Fruit fly (Drosophila melanogaster) whole organism, adult: ENCODE measurements around the gene tomboy20.

Experiments used
- CG33017 ChIP-seq: fragments of 200-800 bp; sonication (Bioruptor generic); optimal IDR thresholded peaks from 2 replicates; lab custom pipeline; 2018; ENCODE audit warnings: missing biosample characterization, mild to moderate bottlenecking, missing genetic modification characterization, moderate library complexity
- CG7045 ChIP-seq: fragments of 200-800 bp; sonication (Bioruptor generic); optimal IDR thresholded peaks from 2 replicates; lab custom pipeline; 2017; ENCODE audit warnings: missing biosample characterization, mild to moderate bottlenecking, missing genetic modification characterization
- CG7101 ChIP-seq: fragments of 200-800 bp; sonication (Bioruptor generic); optimal IDR thresholded peaks from 2 replicates; lab custom pipeline; 2018; ENCODE audit warnings: missing biosample characterization, mild to moderate bottlenecking, missing genetic modification characterization, moderate library complexity
- Crg-1 ChIP-seq: fragments of 200-800 bp; sonication (Bioruptor generic); optimal IDR thresholded peaks from 2 replicates; lab custom pipeline; 2016; ENCODE audit warnings: missing biosample characterization, missing genetic modification characterization
- kay ChIP-seq: fragments of 200-800 bp; sonication (Bioruptor generic); peaks from one replicate; lab custom pipeline; 2016; ENCODE audit warnings: missing biosample characterization, missing genetic modification characterization, borderline replicate concordance

DNA sequence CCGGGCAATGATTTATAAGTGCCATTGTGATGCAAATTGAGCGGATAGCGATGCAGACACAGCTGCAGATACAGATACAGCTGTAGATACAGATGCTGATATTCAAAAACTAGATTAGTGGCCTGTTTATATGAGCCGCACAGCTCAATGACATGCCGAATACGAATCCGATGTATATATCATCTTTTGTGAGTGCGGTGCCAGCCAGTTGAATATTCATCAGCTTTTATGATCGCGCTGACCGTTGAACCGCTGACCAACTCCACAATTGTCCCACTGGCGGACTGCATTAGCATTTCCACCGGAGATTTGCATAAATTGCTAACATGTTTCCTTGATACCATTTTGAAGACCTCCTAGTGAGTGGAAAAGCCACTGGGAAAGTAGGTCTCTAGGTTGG is 48.4 kb downstream of the tomboy20 start:
- no peak for TF ChIP-seq kay
- TF ChIP-seq CG33017 (tag; lab: Kevin White, UChicago), result no peak
- no peak for TF ChIP-seq CG7045 (GFP tag; lab: Kevin White, UChicago)
- TF ChIP-seq CG7101, result no peak
- TF ChIP-seq Crg-1 (GFP tag; lab: Kevin White, UChicago), result no peak
